Fruit fly (Drosophila melanogaster) whole organism, embryonic: Measurements from ENCODE around the gene Pisd.

ENCODE experiments used
- ATbp ChIP-seq: fragments of 200-800 bp; sonication (Bioruptor generic); optimal IDR thresholded peaks from 2 replicates; lab custom pipeline; 2017; ENCODE audit warnings: missing biosample characterization, mild to moderate bottlenecking, missing genetic modification characterization, missing genetic modification reagents
- Adf1 ChIP-seq: fragments of 200-800 bp; sonication (Bioruptor generic); IDR thresholded peaks from 2 replicates; pipeline ENCODE4 v1.3.6; 2022; ENCODE audit warnings: missing biosample characterization, missing genetic modification characterization
- CG1024 ChIP-seq: fragments of 200-800 bp; sonication (Bioruptor generic); IDR thresholded peaks from 2 replicates; pipeline ENCODE4 v1.3.6; 2022; ENCODE audit warnings: missing biosample characterization, missing genetic modification characterization
- CG10959 ChIP-seq: fragments of 200-800 bp; sonication (Bioruptor generic); IDR thresholded peaks from 2 replicates; pipeline ENCODE4 v1.3.6; 2022; ENCODE audit warnings: missing biosample characterization, missing genetic modification characterization
- CG12659 ChIP-seq: fragments of 200-800 bp; sonication (Bioruptor generic); optimal IDR thresholded peaks from 3 replicates; lab custom pipeline; 2017; ENCODE audit warnings: mild to moderate bottlenecking, missing biosample characterization, missing genetic modification reagents, missing genetic modification characterization
- CG14014 ChIP-seq: fragments of 200-800 bp; sonication (Bioruptor generic); IDR thresholded peaks from 2 replicates; pipeline ENCODE4 v1.3.6; 2022; ENCODE audit warnings: missing biosample characterization, missing genetic modification characterization
- CG1647 ChIP-seq: fragments of 200-800 bp; sonication (Bioruptor generic); optimal IDR thresholded peaks from 3 replicates; lab custom pipeline; 2016; ENCODE audit warnings: missing biosample characterization, missing genetic modification characterization
- CG16813 ChIP-seq: fragments of 200-800 bp; sonication (Bioruptor generic); IDR thresholded peaks from 3 replicates; pipeline ENCODE4 v1.3.6; 2022; ENCODE audit warnings: missing biosample characterization, missing genetic modification characterization; ENCODE audit not compliant: partially characterized antibody
- CG2116 ChIP-seq: fragments of 200-800 bp; sonication (Bioruptor generic); optimal IDR thresholded peaks from 3 replicates; lab custom pipeline; 2018; ENCODE audit warnings: missing biosample characterization, mild to moderate bottlenecking, missing genetic modification characterization
- CG2889 ChIP-seq: fragments of 200-800 bp; sonication (Bioruptor generic); IDR thresholded peaks from 3 replicates; pipeline ENCODE4 v1.3.6; 2022; ENCODE audit warnings: missing biosample characterization, missing genetic modification characterization
- CG30020 ChIP-seq: fragments of 200-800 bp; optimal IDR thresholded peaks from 2 replicates; lab custom pipeline; 2019; ENCODE audit warnings: missing biosample characterization, mild to moderate bottlenecking, missing genetic modification characterization, moderate library complexity
- CG3163 ChIP-seq: fragments of 200-800 bp; sonication (Bioruptor generic); optimal IDR thresholded peaks from 3 replicates; lab custom pipeline; 2016; ENCODE audit warnings: missing biosample characterization, missing genetic modification characterization
- CG3407 ChIP-seq: fragments of 200-800 bp; sonication (Bioruptor generic); optimal IDR thresholded peaks from 2 replicates; lab custom pipeline; 2018; ENCODE audit warnings: missing biosample characterization, mild to moderate bottlenecking, missing genetic modification characterization
- CG34376 ChIP-seq: fragments of 200-800 bp; sonication (Bioruptor generic); optimal IDR thresholded peaks from 2 replicates; lab custom pipeline; 2018; ENCODE audit warnings: missing biosample characterization, mild to moderate bottlenecking, missing genetic modification characterization
- CG34422 ChIP-seq: fragments of 200-800 bp; sonication (Bioruptor generic); IDR thresholded peaks from 3 replicates; pipeline ENCODE4 v1.3.6; 2022; ENCODE audit warnings: missing biosample characterization, missing genetic modification characterization
- CG4404 ChIP-seq: fragments of 200-800 bp; sonication (Bioruptor generic); IDR thresholded peaks from 2 replicates; pipeline ENCODE4 v1.3.6; 2022; ENCODE audit warnings: missing biosample characterization, missing genetic modification characterization
- CG4617 ChIP-seq: fragments of 200-800 bp; sonication (Bioruptor generic); optimal IDR thresholded peaks from 3 replicates; lab custom pipeline; 2016; ENCODE audit warnings: missing biosample characterization, missing genetic modification characterization, borderline replicate concordance
- CG6254 ChIP-seq: fragments of 200-800 bp; sonication (Bioruptor generic); optimal IDR thresholded peaks from 3 replicates; lab custom pipeline; 2017; ENCODE audit warnings: mild to moderate bottlenecking, missing biosample characterization, missing genetic modification reagents, missing genetic modification characterization
- CG6765 ChIP-seq: fragments of 200-800 bp; sonication (Bioruptor generic); optimal IDR thresholded peaks from 3 replicates; lab custom pipeline; 2017; ENCODE audit warnings: missing biosample characterization, mild to moderate bottlenecking, missing genetic modification characterization
- CG8281 ChIP-seq: fragments of 200-800 bp; sonication (Bioruptor generic); optimal IDR thresholded peaks from 2 replicates; lab custom pipeline; 2018; ENCODE audit warnings: missing biosample characterization, mild to moderate bottlenecking, missing genetic modification characterization, moderate library complexity
- CG8290 ChIP-seq, 3 experiments: fragments of 200-800 bp; sonication (Bioruptor generic); optimal IDR thresholded peaks; 2 replicates each; lab custom pipeline; 2016 to 2019; ENCODE audit warnings: missing biosample characterization in 3 of 3, missing genetic modification characterization in 3 of 3, mild to moderate bottlenecking in 2 of 3, moderate library complexity in 1 of 3
- CG9609 ChIP-seq: fragments of 200-800 bp; sonication (Bioruptor generic); optimal IDR thresholded peaks from 3 replicates; lab custom pipeline; 2016; ENCODE audit warnings: missing biosample characterization, missing genetic modification characterization
- CG9727 ChIP-seq: fragments of 200-800 bp; sonication (Bioruptor generic); optimal IDR thresholded peaks from 3 replicates; lab custom pipeline; 2017; ENCODE audit warnings: missing biosample characterization, mild to moderate bottlenecking, missing genetic modification characterization
- CG9876 ChIP-seq: fragments of 200-800 bp; sonication (Bioruptor generic); optimal IDR thresholded peaks from 2 replicates; lab custom pipeline; 2016; ENCODE audit warnings: missing biosample characterization, missing genetic modification characterization
- Dad ChIP-seq: fragments of 200-800 bp; sonication (Bioruptor generic); optimal IDR thresholded peaks from 3 replicates; lab custom pipeline; 2016; ENCODE audit warnings: missing biosample characterization, missing genetic modification characterization
- Dp ChIP-seq: fragments of 200-800 bp; sonication (Bioruptor generic); optimal IDR thresholded peaks from 2 replicates; lab custom pipeline; 2018; ENCODE audit warnings: missing biosample characterization, mild to moderate bottlenecking, missing genetic modification characterization, moderate library complexity
- Ets65A ChIP-seq: fragments of 200-800 bp; sonication (Bioruptor generic); peaks from one replicate; lab custom pipeline; 2016; ENCODE audit warnings: missing biosample characterization, missing genetic modification characterization
- Gug ChIP-seq: fragments of 200-800 bp; sonication (Bioruptor generic); IDR thresholded peaks from 4 replicates; pipeline ENCODE4 v1.3.6; 2022; ENCODE audit warnings: missing biosample characterization, missing genetic modification characterization
- HLH54F ChIP-seq: fragments of 200-800 bp; sonication (Bioruptor generic); optimal IDR thresholded peaks from 3 replicates; lab custom pipeline; 2016; ENCODE audit warnings: missing biosample characterization, missing genetic modification characterization
- Hr39 ChIP-seq: fragments of >200 bp; optimal IDR thresholded peaks from 2 replicates; lab custom pipeline; 2017
- MESR4 ChIP-seq: fragments of 200-800 bp; sonication (Bioruptor generic); optimal IDR thresholded peaks from 2 replicates; lab custom pipeline; 2018; ENCODE audit warnings: missing biosample characterization, mild to moderate bottlenecking, missing genetic modification characterization, moderate library complexity
- Mes4 ChIP-seq: fragments of 200-800 bp; sonication (Bioruptor generic); optimal IDR thresholded peaks from 2 replicates; lab custom pipeline; 2016; ENCODE audit warnings: missing biosample characterization, missing genetic modification characterization
- Nf-YA ChIP-seq: fragments of 200-800 bp; sonication (Bioruptor generic); IDR thresholded peaks from 2 replicates; pipeline ENCODE4 v1.3.6; 2022; ENCODE audit warnings: missing biosample characterization, missing genetic modification characterization
- Nf-YC ChIP-seq: fragments of 200-800 bp; optimal IDR thresholded peaks from 3 replicates; lab custom pipeline; 2019; ENCODE audit warnings: missing biosample characterization, mild to moderate bottlenecking, missing genetic modification characterization, moderate library complexity
- Spps ChIP-seq: fragments of 200-800 bp; sonication (Bioruptor generic); optimal IDR thresholded peaks from 2 replicates; lab custom pipeline; 2018; ENCODE audit warnings: missing biosample characterization, mild to moderate bottlenecking, missing genetic modification characterization
- Sry-β ChIP-seq: fragments of 200-800 bp; sonication (Bioruptor generic); optimal IDR thresholded peaks from 2 replicates; lab custom pipeline; 2018; ENCODE audit warnings: missing biosample characterization, mild to moderate bottlenecking, missing genetic modification characterization, moderate library complexity
- YL-1 ChIP-seq: fragments of 200-800 bp; sonication (Bioruptor generic); optimal IDR thresholded peaks from 3 replicates; lab custom pipeline; 2017; ENCODE audit warnings: missing biosample characterization, mild to moderate bottlenecking, missing genetic modification characterization
- cwo ChIP-seq: fragments of 200-800 bp; sonication (Bioruptor generic); optimal IDR thresholded peaks from 3 replicates; lab custom pipeline; 2017; ENCODE audit warnings: missing biosample characterization, missing genetic modification characterization, mild to moderate bottlenecking, moderate library complexity, missing genetic modification reagents
- emc ChIP-seq: fragments of 200-800 bp; sonication (Bioruptor generic); optimal IDR thresholded peaks from 2 replicates; lab custom pipeline; 2016; ENCODE audit warnings: missing biosample characterization, missing genetic modification characterization
- eve ChIP-seq, 2 experiments: fragments of >200 bp; optimal IDR thresholded peaks; 2 replicates each; lab custom pipeline; 2017; ENCODE audit warnings: missing biosample characterization in 2 of 2, missing genetic modification characterization in 2 of 2
- ewg ChIP-seq: fragments of 200-800 bp; sonication (Bioruptor generic); optimal IDR thresholded peaks from 3 replicates; lab custom pipeline; 2017; ENCODE audit warnings: mild to moderate bottlenecking, missing biosample characterization, missing genetic modification reagents, missing genetic modification characterization
- gfzf ChIP-seq: fragments of 200-800 bp; sonication (Bioruptor generic); optimal IDR thresholded peaks from 2 replicates; lab custom pipeline; 2016; ENCODE audit warnings: missing biosample characterization, mild to moderate bottlenecking, missing genetic modification characterization, moderate library complexity
- ham ChIP-seq: fragments of 200-800 bp; sonication (Bioruptor generic); IDR thresholded peaks from 2 replicates; pipeline ENCODE4 v1.3.6; 2022; ENCODE audit warnings: missing biosample characterization, missing genetic modification characterization
- ind ChIP-seq: fragments of 200-800 bp; sonication (Bioruptor generic); optimal IDR thresholded peaks from 3 replicates; lab custom pipeline; 2016; ENCODE audit warnings: missing biosample characterization, missing genetic modification characterization
- peb ChIP-seq: fragments of 200-800 bp; sonication (Bioruptor generic); IDR thresholded peaks from 2 replicates; pipeline ENCODE4 v1.3.6; 2022; ENCODE audit warnings: missing biosample characterization, missing genetic modification characterization
- prd ChIP-seq, 3 experiments: fragments of >200 bp in 2 of 3; fragments of 200-800 bp in 1 of 3; sonication (Bioruptor generic) in 1 of 3; optimal IDR thresholded peaks in 2 of 3; IDR thresholded peaks in 1 of 3; 2 replicates in 2 of 3; 3 replicates in 1 of 3; pipeline versions ENCODE4 v1.3.6 to Lab custom; 2017 to 2022; ENCODE audit warnings: missing biosample characterization in 1 of 3, missing genetic modification characterization in 1 of 3
- sim ChIP-seq: fragments of 200-800 bp; sonication (Bioruptor generic); IDR thresholded peaks from 2 replicates; pipeline ENCODE4 v1.3.6; 2022; ENCODE audit warnings: missing biosample characterization, missing genetic modification characterization
- sima ChIP-seq: fragments of 200-800 bp; sonication (Bioruptor generic); optimal IDR thresholded peaks from 2 replicates; lab custom pipeline; 2016; ENCODE audit warnings: missing biosample characterization, missing genetic modification characterization
- toy ChIP-seq: fragments of 200-800 bp; sonication (Bioruptor generic); IDR thresholded peaks from 2 replicates; pipeline ENCODE4 v1.3.6; 2022; ENCODE audit warnings: missing biosample characterization, missing genetic modification characterization
- unc-4 ChIP-seq: fragments of 200-800 bp; sonication (Bioruptor generic); IDR thresholded peaks from 2 replicates; pipeline ENCODE4 v1.3.6; 2022; ENCODE audit warnings: missing biosample characterization, missing genetic modification characterization; ENCODE audit not compliant: partially characterized antibody
- zen ChIP-seq: fragments of 200-800 bp; sonication (Bioruptor generic); optimal IDR thresholded peaks from 3 replicates; lab custom pipeline; 2018; ENCODE audit warnings: missing biosample characterization, mild to moderate bottlenecking, missing genetic modification characterization, moderate library complexity

Gene Pisd

DNA sequence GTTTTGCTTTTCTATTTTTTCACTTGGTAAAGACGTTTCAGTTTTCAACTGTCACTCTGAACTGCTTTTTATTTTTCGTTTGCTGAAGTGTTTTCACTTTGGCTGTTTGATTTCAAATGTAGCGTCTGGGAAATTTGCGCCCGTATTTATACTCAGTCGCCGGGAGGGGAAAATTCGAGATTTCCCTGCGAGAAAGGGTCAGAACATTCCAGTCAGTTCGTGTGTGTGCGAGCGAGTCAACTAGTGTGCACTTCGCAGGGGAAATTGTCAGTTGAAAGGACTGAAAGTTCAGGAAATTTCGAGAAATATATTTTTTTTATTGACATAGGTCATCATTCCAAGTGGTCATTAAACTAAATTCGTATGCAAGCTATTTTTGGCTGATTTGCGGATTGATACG, 6.6 kb downstream of the Pisd start, which contains the start of gene Hsp68 (continued):
- TF ChIP-seq ewg (GFP tag; lab: Kevin White, UChicago) (no peak), Ets65A (GFP tag; lab: Kevin White, UChicago) (no peak), CG16813 (0 out of 3 replicates have a peak, but pooled peaks have one; percentile 12), Gug (no peak), CG34376 (GFP tag; lab: Kevin White, UChicago) (peak; percentile 84), Dad (no peak), YL-1 (GFP tag; lab: Kevin White, UChicago) (peak; percentile 21), peb (GFP tag; lab: Robert Waterston, UW) (no peak), unc-4 (0 out of 2 replicates have a peak, but pooled peaks have one; percentile 34), ATbp (no peak), CG4404 (GFP tag; lab: Robert Waterston, UW) (no peak), CG14014 (GFP tag; lab: Robert Waterston, UW) (no peak), eve (GFP tag; optimal IDR thresholded peaks at IDR 0.05; lab: Kevin White, UChicago) (no peak), CG6765 (peak; percentile 34), cwo (GFP tag; lab: Kevin White, UChicago) (no peak), Nf-YA (GFP tag; lab: Robert Waterston, UW) (no peak), CG2889 (GFP tag; lab: Robert Waterston, UW) (no peak), Sry-β (GFP tag; lab: Kevin White, UChicago) (no peak), Dp (GFP tag; lab: Kevin White, UChicago) (peak; percentile 24), prd (optimal IDR thresholded peaks at IDR 0.05; lab: Kevin White, UChicago) (no peak), prd (GFP tag; IDR thresholded peaks at IDR 0.05; lab: Robert Waterston, UW) (no peak), HLH54F (GFP tag; lab: Kevin White, UChicago) (no peak), toy (GFP tag; lab: Robert Waterston, UW) (no peak), zen (tag; lab: Kevin White, UChicago) (no peak), sima (GFP tag; lab: Kevin White, UChicago) (no peak), CG3163 (GFP tag; lab: Kevin White, UChicago) (no peak), CG6254 (GFP tag; lab: Kevin White, UChicago) (no peak), Spps (no peak), CG3407 (GFP tag; lab: Kevin White, UChicago) (no peak), emc (GFP tag; lab: Kevin White, UChicago) (no peak), CG12659 (GFP tag; lab: Kevin White, UChicago) (no peak), ind (GFP tag; lab: Kevin White, UChicago) (no peak), CG9727 (GFP tag; lab: Kevin White, UChicago) (no peak), CG9876 (GFP tag; lab: Kevin White, UChicago) (no peak), CG1647 (GFP tag; lab: Kevin White, UChicago) (no peak), sim (no peak), CG8281 (tag; lab: Kevin White, UChicago) (peak; percentile 31), gfzf (GFP tag; lab: Kevin White, UChicago) (no peak), MESR4 (GFP tag; lab: Kevin White, UChicago) (peak; percentile 35), Mes4 (no peak), ham (GFP tag; lab: Robert Waterston, UW) (no peak), CG10959 (GFP tag; lab: Robert Waterston, UW) (no peak), CG4617 (GFP tag; lab: Kevin White, UChicago) (no peak), CG30020 (tag; lab: Kevin White, UChicago) (no peak), Nf-YC (tag; lab: Kevin White, UChicago) (no peak), CG9609 (GFP tag; lab: Kevin White, UChicago) (no peak), CG2116 (no peak), Adf1 (no peak), CG8290 (GFP tag; optimal IDR thresholded peaks at IDR 0.05; lab: Kevin White, UChicago) (no peak), CG8290 (tag; optimal IDR thresholded peaks at IDR 0.05; lab: Kevin White, UChicago) (peak; percentile 37 to 58), Hr39 (lab: Kevin White, UChicago) (no peak), CG34422 (GFP tag; lab: Robert Waterston, UW) (no peak), CG1024 (GFP tag; lab: Robert Waterston, UW) (no peak)
